1 fruit fly cellular context compared by ENCODE assay signal in genomic region chr3R:20555023-20555422, dm6.
TF ChIP-seq lines count a peak whose summit lies in the region.

No protein-coding gene starts in this region.

TF ChIP-seq in whole organism, embryonic, 481 proteins besides CTCF, POLR2A, EP300 and RAD21 (continued from another document and continues in another):
- TF ChIP-seq slp2 (GFP tag; optimal IDR thresholded peaks at IDR 0.05; lab: Kevin White, UChicago) (no peak), jigr1 (GFP tag; IDR thresholded peaks at IDR 0.05; lab: Robert Waterston, UW) (no peak), CG8281 (tag; optimal IDR thresholded peaks at IDR 0.05; lab: Kevin White, UChicago) (peak; percentile 12), CG13287 (GFP tag; IDR thresholded peaks at IDR 0.05; lab: Robert Waterston, UW; ENCODE audit: partially characterized antibody) (no peak), p53 (GFP tag; optimal IDR thresholded peaks at IDR 0.05; lab: Kevin White, UChicago) (no peak), CG33213 (GFP tag; optimal IDR thresholded peaks at IDR 0.05; lab: Kevin White, UChicago) (no peak), CG11696 (GFP tag; IDR thresholded peaks at IDR 0.05; lab: Robert Waterston, UW) (peak; percentile 95), Side (GFP tag; optimal IDR thresholded peaks at IDR 0.05; lab: Kevin White, UChicago) (peak; percentile 49), Stat92E (GFP tag; optimal IDR thresholded peaks at IDR 0.05; lab: Kevin White, UChicago) (peak in 1 of 3 experiments; percentile 22), Xbp1 (GFP tag; optimal IDR thresholded peaks at IDR 0.05; lab: Kevin White, UChicago) (no peak), GATAe (GFP tag; conservative IDR thresholded peaks at IDR 0.05; lab: Robert Waterston, UW) (0 out of 2 replicates have a peak, but pooled peaks have one; percentile 14), Ets97D (GFP tag; optimal IDR thresholded peaks at IDR 0.05; lab: Kevin White, UChicago) (no peak), Kr (GFP tag; optimal IDR thresholded peaks at IDR 0.05; lab: Kevin White, UChicago) (no peak), zf30C (GFP tag; optimal IDR thresholded peaks at IDR 0.05; lab: Kevin White, UChicago) (no peak), CG1024 (GFP tag; IDR thresholded peaks at IDR 0.05; lab: Robert Waterston, UW) (0 out of 2 replicates have a peak, but pooled peaks have one; percentile 12), Taf1 (GFP tag; IDR thresholded peaks at IDR 0.05; lab: Robert Waterston, UW) (no peak), mam (GFP tag; optimal IDR thresholded peaks at IDR 0.05; lab: Kevin White, UChicago) (peak; percentile 61), CG17568 (GFP tag; optimal IDR thresholded peaks at IDR 0.05; lab: Kevin White, UChicago) (no peak), sens-2 (GFP tag; IDR thresholded peaks at IDR 0.05; lab: Robert Waterston, UW) (peak; percentile 7; the same call in 1 of the 2 replicates), CG4617 (GFP tag; optimal IDR thresholded peaks at IDR 0.05; lab: Kevin White, UChicago; ENCODE audit: borderline replicate concordance) (no peak), fd102C (GFP tag; optimal IDR thresholded peaks at IDR 0.05; lab: Kevin White, UChicago) (no peak), her (GFP tag; optimal IDR thresholded peaks at IDR 0.05; lab: Kevin White, UChicago) (no peak), CoRest (tag; optimal IDR thresholded peaks at IDR 0.05; lab: Kevin White, UChicago) (no peak), CG8478 (optimal IDR thresholded peaks at IDR 0.05; lab: Kevin White, UChicago) (no peak), CG33557 (GFP tag; optimal IDR thresholded peaks at IDR 0.05; lab: Kevin White, UChicago) (no peak), al (GFP tag; IDR thresholded peaks at IDR 0.05; lab: Robert Waterston, UW) (peak; percentile 53; the same call in 1 of the 2 replicates), Sry-δ (GFP tag; optimal IDR thresholded peaks at IDR 0.05; lab: Kevin White, UChicago) (no peak), ind (GFP tag; optimal IDR thresholded peaks at IDR 0.05; lab: Kevin White, UChicago) (peak; percentile 6), CG34422 (GFP tag; IDR thresholded peaks at IDR 0.05; lab: Robert Waterston, UW) (0 out of 3 replicates have a peak, but pooled peaks have one; percentile 56), ase (GFP tag; IDR thresholded peaks at IDR 0.05; lab: Robert Waterston, UW) (0 out of 3 replicates have a peak, but pooled peaks have one; percentile 33), CG14860 (GFP tag; IDR thresholded peaks at IDR 0.05; lab: Robert Waterston, UW; ENCODE audit: partially characterized antibody) (no peak), CG6272 (GFP tag; IDR thresholded peaks at IDR 0.05; lab: Robert Waterston, UW) (no peak), CG2875 (GFP tag; optimal IDR thresholded peaks at IDR 0.05; lab: Kevin White, UChicago) (no peak), gem (tag; optimal IDR thresholded peaks at IDR 0.05; lab: Kevin White, UChicago) (peak; percentile 72), C15 (GFP tag; IDR thresholded peaks at IDR 0.05; lab: Robert Waterston, UW) (0 out of 3 replicates have a peak, but pooled peaks have one; percentile 24), Blimp-1 (GFP tag; optimal IDR thresholded peaks at IDR 0.05; lab: Kevin White, UChicago) (peak; percentile 43), dmrt11E (tag; optimal IDR thresholded peaks at IDR 0.05; lab: Kevin White, UChicago) (no peak), CG14441 (GFP tag; IDR thresholded peaks at IDR 0.05; lab: Robert Waterston, UW) (peak; percentile 57), kni (GFP tag; optimal IDR thresholded peaks at IDR 0.05; lab: Kevin White, UChicago) (no peak), Atf6 (GFP tag; IDR thresholded peaks at IDR 0.05; lab: Robert Waterston, UW) (peak; percentile 78), sim (GFP tag; IDR thresholded peaks at IDR 0.05; lab: Robert Waterston, UW) (no peak), tup (GFP tag; optimal IDR thresholded peaks at IDR 0.05; lab: Kevin White, UChicago) (peak; percentile 11), CG12104 (GFP tag; optimal IDR thresholded peaks at IDR 0.05; lab: Kevin White, UChicago) (no peak), Asciz (GFP tag; optimal IDR thresholded peaks at IDR 0.05; lab: Kevin White, UChicago) (peak; percentile 34), CG2678 (tag; optimal IDR thresholded peaks at IDR 0.05; lab: Kevin White, UChicago) (peak; percentile 87), CG15696 (tag; optimal IDR thresholded peaks at IDR 0.05; lab: Kevin White, UChicago) (no peak), Ravus (GFP tag; IDR thresholded peaks at IDR 0.05; lab: Robert Waterston, UW) (peak; percentile 45), CG1832 (GFP tag; optimal IDR thresholded peaks at IDR 0.05; lab: Kevin White, UChicago) (no peak), wek (GFP tag; optimal IDR thresholded peaks at IDR 0.05; lab: Kevin White, UChicago) (no peak), Deaf1 (tag; optimal IDR thresholded peaks at IDR 0.05; lab: Kevin White, UChicago) (peak; percentile 44), CG16779 (GFP tag; IDR thresholded peaks at IDR 0.05; lab: Robert Waterston, UW) (no peak), CG4282 (GFP tag; optimal IDR thresholded peaks at IDR 0.05; lab: Kevin White, UChicago) (no peak), stwl (tag; optimal IDR thresholded peaks at IDR 0.05; lab: Kevin White, UChicago) (no peak), CG10274 (GFP tag; optimal IDR thresholded peaks at IDR 0.05; lab: Kevin White, UChicago) (peak; percentile 25), B-H2 (GFP tag; optimal IDR thresholded peaks at IDR 0.05; lab: Kevin White, UChicago) (no peak), scrt (GFP tag; optimal IDR thresholded peaks at IDR 0.05; lab: Kevin White, UChicago) (peak; percentile 70), Sox102F (GFP tag; optimal IDR thresholded peaks at IDR 0.05; lab: Kevin White, UChicago) (no peak), Vsx1 (GFP tag; optimal IDR thresholded peaks at IDR 0.05; lab: Kevin White, UChicago) (peak; percentile 4), Ssrp (tag; optimal IDR thresholded peaks at IDR 0.05; lab: Kevin White, UChicago) (no peak), Mes4 (GFP tag; optimal IDR thresholded peaks at IDR 0.05; lab: Kevin White, UChicago) (no peak), sima (GFP tag; optimal IDR thresholded peaks at IDR 0.05; lab: Kevin White, UChicago) (no peak), fd64A (GFP tag; optimal IDR thresholded peaks at IDR 0.05; lab: Kevin White, UChicago) (no peak), ap (GFP tag; IDR thresholded peaks at IDR 0.05; lab: Robert Waterston, UW) (0 out of 2 replicates have a peak, but pooled peaks have one; percentile 14), bcd (GFP tag; optimal IDR thresholded peaks at IDR 0.05; lab: Kevin White, UChicago) (peak; percentile 68), NC2α (GFP tag; optimal IDR thresholded peaks at IDR 0.05; lab: Kevin White, UChicago) (no peak), H2.0 (GFP tag; IDR thresholded peaks at IDR 0.05; lab: Robert Waterston, UW) (no peak), Bdp1 (GFP tag; optimal IDR thresholded peaks at IDR 0.05; lab: Kevin White, UChicago) (no peak), toy (GFP tag; IDR thresholded peaks at IDR 0.05; lab: Robert Waterston, UW) (peak; percentile 40; the same call in 1 of the 2 replicates), CG6813 (GFP tag; optimal IDR thresholded peaks at IDR 0.05; lab: Kevin White, UChicago) (peak; percentile 23), CG13624 (GFP tag; optimal IDR thresholded peaks at IDR 0.05; lab: Kevin White, UChicago) (peak; percentile 43), vvl (GFP tag; IDR thresholded peaks at IDR 0.05; lab: Robert Waterston, UW) (peak; percentile 87), Aef1 (GFP tag; IDR thresholded peaks at IDR 0.05; lab: Robert Waterston, UW) (peak; percentile 60), gfzf (GFP tag; optimal IDR thresholded peaks at IDR 0.05; lab: Kevin White, UChicago) (no peak), CG11085 (GFP tag; IDR thresholded peaks at IDR 0.05; lab: Robert Waterston, UW) (no peak), CG4328 (GFP tag; optimal IDR thresholded peaks at IDR 0.05; lab: Kevin White, UChicago) (no peak), CG7556 (GFP tag; optimal IDR thresholded peaks at IDR 0.05; lab: Kevin White, UChicago) (peak; percentile 27), lbe (GFP tag; optimal IDR thresholded peaks at IDR 0.05; lab: Kevin White, UChicago) (peak; percentile 36), bowl (GFP tag; IDR thresholded peaks at IDR 0.05; lab: Robert Waterston, UW) (no peak), esg (GFP tag; conservative IDR thresholded peaks at IDR 0.05; lab: Robert Waterston, UW) (peak; percentile 40), Gug (GFP tag; IDR thresholded peaks at IDR 0.05; lab: Robert Waterston, UW) (no peak), z (GFP tag; IDR thresholded peaks at IDR 0.05; lab: Robert Waterston, UW) (no peak), Atf3 (GFP tag; optimal IDR thresholded peaks at IDR 0.05; lab: Kevin White, UChicago) (no peak), zfh1 (GFP tag; IDR thresholded peaks at IDR 0.05; lab: Robert Waterston, UW) (no peak), CG7372 (GFP tag; IDR thresholded peaks at IDR 0.05; lab: Robert Waterston, UW) (no peak), gt (GFP tag; IDR thresholded peaks at IDR 0.05; lab: Robert Waterston, UW) (no peak), nom (GFP tag; optimal IDR thresholded peaks at IDR 0.05; lab: Kevin White, UChicago) (no peak), H15 (GFP tag; IDR thresholded peaks at IDR 0.05; lab: Robert Waterston, UW) (no peak; the same call in 2 of the 3 replicates), sna (GFP tag; IDR thresholded peaks at IDR 0.05; lab: Robert Waterston, UW; ENCODE audit: partially characterized antibody) (no peak), chif (GFP tag; optimal IDR thresholded peaks at IDR 0.05; lab: Kevin White, UChicago) (no peak), CG4424 (GFP tag; optimal IDR thresholded peaks at IDR 0.05; lab: Kevin White, UChicago) (peak; percentile 47), wdn (GFP tag; IDR thresholded peaks at IDR 0.05; lab: Robert Waterston, UW) (no peak), CG14050 (GFP tag; IDR thresholded peaks at IDR 0.05; lab: Robert Waterston, UW) (peak; percentile 58; the same call in 2 of the 3 replicates), CG31388 (GFP tag; optimal IDR thresholded peaks at IDR 0.05; lab: Kevin White, UChicago) (no peak), onecut (GFP tag; IDR thresholded peaks at IDR 0.05; lab: Robert Waterston, UW) (peak; percentile 44), CG8944 (GFP tag; optimal IDR thresholded peaks at IDR 0.05; lab: Kevin White, UChicago) (no peak), CG10959 (GFP tag; IDR thresholded peaks at IDR 0.05; lab: Robert Waterston, UW) (no peak), kah (GFP tag; optimal IDR thresholded peaks at IDR 0.05; lab: Kevin White, UChicago) (peak; percentile 9), CG8924 (tag; optimal IDR thresholded peaks at IDR 0.05; lab: Kevin White, UChicago) (peak; percentile 74), trem (tag; optimal IDR thresholded peaks at IDR 0.05; lab: Kevin White, UChicago) (peak; percentile 2), CG7963 (GFP tag; IDR thresholded peaks at IDR 0.05; lab: Robert Waterston, UW; ENCODE audit: partially characterized antibody) (no peak), CG3281 (GFP tag; optimal IDR thresholded peaks at IDR 0.05; lab: Kevin White, UChicago) (peak; percentile 80), CG16863 (GFP tag; optimal IDR thresholded peaks at IDR 0.05; lab: Kevin White, UChicago) (no peak), Eip74EF (GFP tag; optimal IDR thresholded peaks at IDR 0.05; lab: Kevin White, UChicago) (peak in 1 of 2 experiments; percentile 56), gsb-n (tag; optimal IDR thresholded peaks at IDR 0.05; lab: Kevin White, UChicago) (no peak), CG6683 (GFP tag; optimal IDR thresholded peaks at IDR 0.05; lab: Kevin White, UChicago) (no peak), CG12659 (GFP tag; optimal IDR thresholded peaks at IDR 0.05; lab: Kevin White, UChicago) (peak; percentile 6), CG32772 (GFP tag; IDR thresholded peaks at IDR 0.05; lab: Robert Waterston, UW) (peak; percentile 38; the same call in 1 of the 2 replicates), Six4 (GFP tag; optimal IDR thresholded peaks at IDR 0.05; lab: Kevin White, UChicago) (no peak), Poxn (GFP tag; IDR thresholded peaks at IDR 0.05; lab: Robert Waterston, UW) (no peak), ro (GFP tag; IDR thresholded peaks at IDR 0.05; lab: Robert Waterston, UW) (no peak; the same call in 1 of the 2 replicates), Fer2 (tag; optimal IDR thresholded peaks at IDR 0.05; lab: Kevin White, UChicago) (no peak), CG10462 (GFP tag; optimal IDR thresholded peaks at IDR 0.05; lab: Kevin White, UChicago) (no peak), danr (GFP tag; IDR thresholded peaks at IDR 0.05; lab: Robert Waterston, UW) (no peak), CG10979 (tag; optimal IDR thresholded peaks at IDR 0.05; lab: Kevin White, UChicago) (peak; percentile 51), da (GFP tag; optimal IDR thresholded peaks at IDR 0.05; lab: Kevin White, UChicago) (no peak), tap (tag; optimal IDR thresholded peaks at IDR 0.05; lab: Kevin White, UChicago) (peak; percentile 74), lola (GFP tag; optimal IDR thresholded peaks at IDR 0.05; lab: Kevin White, UChicago) (no peak), kay (GFP tag; optimal IDR thresholded peaks at IDR 0.05; lab: Kevin White, UChicago) (peak; percentile 46), Fer3 (tag; optimal IDR thresholded peaks at IDR 0.05; lab: Kevin White, UChicago) (peak; percentile 80), CG14667 (GFP tag; IDR thresholded peaks at IDR 0.05; lab: Robert Waterston, UW) (no peak; the same call in 1 of the 2 replicates), CG17612 (GFP tag; IDR thresholded peaks at IDR 0.05; lab: Robert Waterston, UW) (no peak), CG18599 (GFP tag; optimal IDR thresholded peaks at IDR 0.05; lab: Kevin White, UChicago) (peak; percentile 75), HLH54F (GFP tag; optimal IDR thresholded peaks at IDR 0.05; lab: Kevin White, UChicago) (no peak), cad (GFP tag; optimal IDR thresholded peaks at IDR 0.05; lab: Kevin White, UChicago) (no peak), slou (GFP tag; optimal IDR thresholded peaks at IDR 0.05; lab: Kevin White, UChicago) (peak; percentile 14), NC2β (GFP tag; optimal IDR thresholded peaks at IDR 0.05; lab: Kevin White, UChicago) (no peak), ERR (GFP tag; optimal IDR thresholded peaks at IDR 0.05; lab: Kevin White, UChicago) (no peak), ara (GFP tag; IDR thresholded peaks at IDR 0.05; lab: Robert Waterston, UW) (no peak), pb (GFP tag; optimal IDR thresholded peaks at IDR 0.05; lab: Kevin White, UChicago) (no peak), HmgD (GFP tag; optimal IDR thresholded peaks at IDR 0.05; lab: Kevin White, UChicago) (no peak), CG17912 (GFP tag; optimal IDR thresholded peaks at IDR 0.05; lab: Kevin White, UChicago) (no peak), maf-S (GFP tag; optimal IDR thresholded peaks at IDR 0.05; lab: Kevin White, UChicago) (no peak), usp (GFP tag; optimal IDR thresholded peaks at IDR 0.05; lab: Kevin White, UChicago) (no peak), CG34376 (GFP tag; optimal IDR thresholded peaks at IDR 0.05; lab: Kevin White, UChicago) (peak; percentile 45)
